Fruit fly (Drosophila melanogaster): ENCODE measurements around the gene Diap1.

DNA sequence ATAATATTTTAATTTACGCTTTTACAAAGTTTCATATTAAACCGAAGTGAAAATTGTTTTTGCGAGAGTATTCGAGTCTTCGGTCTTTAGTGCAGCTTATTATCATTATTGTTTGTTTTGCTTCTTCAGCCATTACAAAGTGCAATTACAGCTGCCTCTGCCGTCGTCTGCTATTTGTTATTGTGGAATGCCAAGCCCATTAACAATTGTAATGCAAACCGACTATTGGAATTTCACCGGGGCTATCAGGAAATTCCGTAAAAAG, 8.8 kb downstream of the Diap1 start:
- TF ChIP-seq sima (GFP tag; optimal IDR thresholded peaks at IDR 0.05) (no peak), sc (optimal IDR thresholded peaks at IDR 0.05) (no peak), sc (GFP tag; optimal IDR thresholded peaks at IDR 0.05) (no peak), CG2889 (GFP tag; IDR thresholded peaks at IDR 0.05) (no peak), ttk (GFP tag; IDR thresholded peaks at IDR 0.05) (no peak)
